Worm (Caenorhabditis elegans) whole organism, L4/young adult: ENCODE measurements around the gene tbx-9.

Experiments
- W03F9.2 ChIP-seq: fragments of 150-350 bp; optimal IDR thresholded peaks from 2 replicates; lab custom pipeline; 2014; ENCODE audit warnings: missing biosample characterization, missing genetic modification characterization
- dao-5 ChIP-seq: sonication (generic microtip); optimal IDR thresholded peaks from 2 replicates; lab custom pipeline; 2016; ENCODE audit warnings: missing genotype, missing genetic modification characterization, moderate library complexity, missing compliant biosample characterization
- him-1 ChIP-seq: sonication (generic microtip); optimal IDR thresholded peaks from 2 replicates; lab custom pipeline; 2016; ENCODE audit warnings: missing genotype, missing genetic modification reagents, missing genetic modification characterization, missing compliant biosample characterization

The tbx-9 gene

DNA sequence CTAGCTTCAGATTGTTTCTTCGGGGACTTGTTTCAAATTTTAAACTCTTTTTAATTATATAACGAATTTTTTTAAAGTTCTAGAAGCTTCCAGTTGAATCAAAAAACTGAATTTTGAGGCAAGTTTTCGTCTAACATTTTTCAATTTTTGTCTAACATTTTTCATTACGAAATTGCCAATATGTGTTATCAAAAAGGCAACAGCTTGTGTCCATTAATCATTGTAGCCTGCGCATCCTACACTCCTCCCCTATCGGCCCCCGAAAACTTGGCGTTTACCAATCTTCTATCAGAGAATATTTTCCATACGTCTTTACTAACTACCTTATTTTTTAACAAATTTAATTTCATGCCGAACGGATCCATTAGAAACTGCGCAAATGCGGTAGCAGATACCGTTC lies 41.6 kb downstream of the tbx-9 start, which contains the start of gene vglu-3:
TSS of gene vglu-3 (plus strand) at position 301 of the 400 bp plus-strand sequence.
- TF ChIP-seq dao-5 (tag; lab: Kevin White, UChicago) (no peak), W03F9.2 (tag; lab: Kevin White, UChicago) (no peak), him-1 (tag; lab: Kevin White, UChicago) (no peak)

DNA sequence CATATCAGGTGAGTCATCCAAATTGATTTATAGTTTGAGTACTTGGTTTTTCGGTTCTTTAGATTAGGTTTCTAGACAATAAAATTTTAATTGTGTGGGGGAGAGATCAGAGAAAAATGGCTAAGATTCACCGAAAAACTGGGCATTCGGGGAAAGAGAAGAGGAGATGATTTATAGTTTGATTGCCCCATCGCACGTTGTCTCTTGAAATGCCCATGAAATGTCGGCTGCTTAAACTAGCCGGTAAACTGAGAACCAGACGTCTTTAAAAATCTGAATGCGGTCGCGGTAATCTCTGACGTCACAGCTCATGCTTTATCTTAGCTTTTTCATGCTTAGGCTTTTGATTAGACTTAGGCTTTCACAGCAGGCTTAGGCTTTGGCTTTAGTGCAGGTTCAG lies 44.8 kb downstream of the tbx-9 start:
- TF ChIP-seq him-1 (tag; lab: Kevin White, UChicago) (no peak), dao-5 (tag; lab: Kevin White, UChicago) (no peak)

DNA sequence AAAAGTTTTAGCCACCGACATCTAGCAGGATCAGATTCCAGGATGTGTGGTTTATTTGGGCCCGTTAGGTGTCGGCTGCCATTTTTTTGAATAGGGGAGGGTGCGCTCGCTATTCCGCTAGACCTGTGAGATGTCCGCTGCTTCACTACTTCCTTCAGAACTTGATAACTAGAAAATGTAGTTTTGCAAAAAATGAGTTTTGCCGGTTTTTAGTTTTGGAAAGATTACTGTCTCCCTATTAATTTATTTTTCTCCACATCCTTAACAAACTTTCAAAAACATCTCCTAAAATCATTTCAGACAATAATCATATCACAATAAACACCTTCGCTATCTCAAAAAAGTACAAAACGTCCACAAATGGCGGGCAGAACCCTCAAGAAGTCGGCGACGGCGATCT lies 46.8 kb downstream of the tbx-9 start, which contains the start of gene vglu-2:
TSS of gene vglu-2 (plus strand) at position 301 of the 400 bp plus-strand sequence.
- TF ChIP-seq him-1 (tag; lab: Kevin White, UChicago) (no peak), dao-5 (tag; lab: Kevin White, UChicago) (no peak), W03F9.2 (tag; lab: Kevin White, UChicago) (no peak)

ce11 chrIII:10293946-10294345 lies 47.7 kb downstream of the tbx-9 start:
- no peak for TF ChIP-seq W03F9.2 (tag; lab: Kevin White, UChicago)
- TF ChIP-seq dao-5 (tag; lab: Kevin White, UChicago): no peak
- TF ChIP-seq him-1 (tag; lab: Kevin White, UChicago): no peak

- TF ChIP-seq dao-5 (tag; lab: Kevin White, UChicago) (no peak), him-1 (tag; lab: Kevin White, UChicago) (no peak), W03F9.2 (tag; lab: Kevin White, UChicago) (no peak)
These were observed 48.3 kb downstream of the tbx-9 start for ce11 chrIII:10293362-10293761.

- TF ChIP-seq dao-5 (tag; lab: Kevin White, UChicago) (no peak), W03F9.2 (tag; lab: Kevin White, UChicago) (no peak), him-1 (tag; lab: Kevin White, UChicago) (no peak)
These were observed 51.1 kb downstream of the tbx-9 start for ce11 chrIII:10290541-10290940.
